Worm (Caenorhabditis elegans) whole organism, midembryonic: ENCODE measurements around the gene C14A4.7.

Experiments
- T22C8.4 ChIP-seq: fragments of 200-800 bp; sonication (Bioruptor generic); IDR thresholded peaks from 2 replicates; pipeline ENCODE4 v1.3.6; 2022; ENCODE audit warnings: missing genetic modification characterization, missing compliant biosample characterization
- cog-1 ChIP-seq: sonication (generic microtip); optimal IDR thresholded peaks from 2 replicates; lab custom pipeline; 2016; ENCODE audit warnings: missing genetic modification characterization, missing compliant biosample characterization
- flt-1 ChIP-seq: fragments of 200-800 bp; sonication (Bioruptor generic); IDR thresholded peaks from 2 replicates; pipeline ENCODE4 v1.3.6; 2022; ENCODE audit warnings: missing genetic modification characterization, missing compliant biosample characterization
- klf-2 ChIP-seq: fragments of 200-800 bp; sonication (Bioruptor generic); conservative IDR thresholded peaks from 2 replicates; pipeline ENCODE4 v1.3.6; 2022; ENCODE audit warnings: missing genetic modification reagents, missing genetic modification characterization, missing compliant biosample characterization
- med-1 ChIP-seq: sonication (generic microtip); optimal IDR thresholded peaks from 2 replicates; lab custom pipeline; 2017; ENCODE audit warnings: missing genetic modification characterization, mild to moderate bottlenecking, missing compliant biosample characterization, antibody characterized with exemption, missing genetic modification reagents; ENCODE audit not compliant: insufficient read depth
- ref-1 ChIP-seq: fragments of 200-800 bp; sonication (Bioruptor generic); conservative IDR thresholded peaks from 2 replicates; pipeline ENCODE4 v1.3.6; 2022; ENCODE audit warnings: missing genetic modification reagents, missing genetic modification characterization, missing compliant biosample characterization
- tab-1 ChIP-seq: fragments of 200-800 bp; sonication (Bioruptor generic); IDR thresholded peaks from 2 replicates; pipeline ENCODE4 v1.3.6; 2022; ENCODE audit warnings: missing genetic modification characterization, missing compliant biosample characterization
- ztf-23 ChIP-seq: fragments of 200-800 bp; sonication (Bioruptor generic); IDR thresholded peaks from 2 replicates; pipeline ENCODE4 v1.3.6; 2022; ENCODE audit warnings: missing genetic modification reagents, missing genetic modification characterization, missing compliant biosample characterization
- ztf-29 ChIP-seq: fragments of 200-800 bp; sonication (Bioruptor generic); IDR thresholded peaks from 2 replicates; pipeline ENCODE4 v1.3.6; 2022; ENCODE audit warnings: missing genetic modification reagents, missing genetic modification characterization, missing compliant biosample characterization

DNA sequence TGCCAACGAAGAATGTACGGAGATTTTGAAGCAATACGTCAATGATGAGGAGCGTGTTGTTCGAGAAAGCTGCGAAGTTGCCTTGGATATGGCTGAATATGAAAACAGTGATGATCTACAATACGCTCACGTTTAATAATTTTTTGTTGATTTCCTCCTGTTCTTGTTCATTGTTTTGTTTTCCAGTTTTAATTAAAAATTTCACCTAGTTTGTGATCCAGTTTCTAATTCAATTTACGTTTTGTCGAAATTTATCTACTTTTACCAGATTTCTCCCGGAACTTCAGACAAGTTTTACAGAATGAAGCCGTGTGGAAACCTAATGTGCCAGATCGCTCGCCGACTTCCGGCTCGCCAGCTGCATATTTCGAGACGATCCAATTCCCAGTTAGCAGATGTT is 15.5 kb downstream of the C14A4.7 start, which contains the start of gene dap-3:
- TF ChIP-seq tab-1 (no peak), flt-1 (GFP tag; lab: Robert Waterston, UW) (no peak), cog-1 (tag; lab: Kevin White, UChicago) (no peak), ztf-29 (no peak), med-1 (GFP tag; lab: Kevin White, UChicago) (no peak), T22C8.4 (GFP tag; lab: Robert Waterston, UW) (no peak), ref-1 (no peak), ztf-23 (GFP tag; lab: Robert Waterston, UW) (no peak), klf-2 (GFP tag; lab: Robert Waterston, UW) (no peak)
